Fruit fly (Drosophila melanogaster): Measurements from ENCODE around the gene Srg3.

DNA sequence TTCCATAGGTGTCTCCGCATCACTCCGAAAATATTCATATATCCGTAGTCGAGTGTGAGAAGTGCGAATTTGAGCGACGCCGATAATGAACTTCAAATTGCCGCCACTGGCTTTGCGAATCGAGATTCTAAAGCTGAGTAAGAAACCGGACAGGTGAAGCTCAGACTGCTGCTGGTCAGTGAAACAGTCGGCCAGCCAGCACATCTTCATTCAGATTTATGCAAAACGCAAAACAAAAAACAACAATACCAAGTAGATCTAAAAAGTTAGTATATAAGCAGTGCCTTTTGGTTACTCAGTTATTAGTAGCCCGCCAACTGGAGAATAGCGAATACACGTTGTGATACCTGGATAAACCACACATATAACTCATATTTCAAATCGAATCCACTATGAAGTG lies 38.5 kb upstream of the Srg3 start, which contains the start of gene Cpr67B:
- no peak for TF ChIP-seq CG8478 (optimal IDR thresholded peaks at IDR 0.05)
- TF ChIP-seq usp (GFP tag; optimal IDR thresholded peaks at IDR 0.05) = no peak
- TF ChIP-seq psq (optimal IDR thresholded peaks at IDR 0.05) = no peak
- no peak for TF ChIP-seq EcR (GFP tag; optimal IDR thresholded peaks at IDR 0.05)

Data from whole organism.